Worm (Caenorhabditis elegans) whole organism, late embryonic: ENCODE results near the gene srz-24.

Experiments
- ama-1 ChIP-seq: fragments of 150-350 bp; optimal IDR thresholded peaks from 2 replicates; lab custom pipeline; 2014
- ceh-30 ChIP-seq: fragments of 150-350 bp; optimal IDR thresholded peaks from 2 replicates; lab custom pipeline; 2014; ENCODE audit warnings: missing biosample characterization, missing genetic modification characterization
- fkh-10 ChIP-seq: fragments of 150-350 bp; optimal IDR thresholded peaks from 2 replicates; lab custom pipeline; 2014; ENCODE audit warnings: missing biosample characterization, missing genetic modification reagents, missing genetic modification characterization
- mec-3 ChIP-seq: sonication (generic microtip); optimal IDR thresholded peaks from 2 replicates; lab custom pipeline; 2016; ENCODE audit warnings: borderline replicate concordance, missing genetic modification characterization, missing compliant biosample characterization

DNA sequence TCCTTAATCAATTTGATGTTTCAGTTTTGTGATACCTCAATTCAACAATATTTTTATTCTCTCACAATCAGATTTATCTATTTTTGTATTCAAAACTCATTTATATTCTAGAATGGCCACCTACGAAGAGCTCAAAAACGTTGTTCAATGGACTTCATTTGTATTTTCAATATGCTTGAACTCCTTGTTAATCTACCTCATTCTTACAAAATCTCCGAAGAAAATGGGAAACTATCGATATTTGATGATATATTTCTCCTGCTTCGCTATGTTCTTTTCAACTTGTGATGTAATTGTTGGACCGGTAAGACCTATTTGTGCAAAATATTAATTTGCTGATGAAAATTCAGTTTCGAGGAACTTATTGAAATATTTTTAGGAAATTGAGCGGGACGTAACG lies 20.3 kb downstream of the srz-24 start, which contains the start of gene str-164:
- no peak for TF ChIP-seq fkh-10 (GFP tag; lab: Kevin White, UChicago)
- no peak for TF ChIP-seq ceh-30
- TF ChIP-seq mec-3 (tag; lab: Kevin White, UChicago): no peak
- TF ChIP-seq ama-1: no peak
